Worm (Caenorhabditis elegans) whole organism, L2 larva: ENCODE data around the gene F40C5.2.

ENCODE experiments used
- C34F6.9 ChIP-seq: fragments of 150-350 bp; optimal IDR thresholded peaks from 2 replicates; lab custom pipeline; 2014; ENCODE audit warnings: missing biosample characterization, missing genetic modification characterization
- F13H6.1 ChIP-seq: sonication (generic microtip); optimal IDR thresholded peaks from 2 replicates; lab custom pipeline; 2016; ENCODE audit warnings: missing genetic modification characterization, missing compliant biosample characterization
- ama-1 ChIP-seq: fragments of 150-350 bp; optimal IDR thresholded peaks from 2 replicates; lab custom pipeline; 2018; ENCODE audit warnings: inconsistent platforms
- ceh-16 ChIP-seq: fragments of 150-350 bp; optimal IDR thresholded peaks from 2 replicates; lab custom pipeline; 2014; ENCODE audit warnings: missing biosample characterization, missing genetic modification characterization
- crh-2 ChIP-seq: sonication (generic microtip); optimal IDR thresholded peaks from 2 replicates; lab custom pipeline; 2017; ENCODE audit warnings: missing biosample characterization, missing genetic modification characterization
- egl-27 ChIP-seq: sonication (generic microtip); optimal IDR thresholded peaks from 3 replicates; lab custom pipeline; 2017; ENCODE audit warnings: missing biosample characterization, missing genetic modification reagents, missing genetic modification characterization
- elt-1 ChIP-seq: fragments of 150-350 bp; optimal IDR thresholded peaks from 2 replicates; lab custom pipeline; 2014; ENCODE audit warnings: missing biosample characterization, missing genetic modification characterization
- elt-3 ChIP-seq: sonication (generic microtip); optimal IDR thresholded peaks from 2 replicates; lab custom pipeline; 2017; ENCODE audit warnings: missing biosample characterization, missing genetic modification characterization
- fos-1 ChIP-seq: fragments of 150-350 bp; optimal IDR thresholded peaks from 2 replicates; lab custom pipeline; 2014; ENCODE audit warnings: missing biosample characterization, missing genetic modification characterization
- gmeb-1 ChIP-seq: fragments of 150-350 bp; optimal IDR thresholded peaks from 2 replicates; lab custom pipeline; 2014; ENCODE audit warnings: missing biosample characterization, missing genetic modification characterization
- lin-11 ChIP-seq: fragments of 150-350 bp; sonication (generic microtip); optimal IDR thresholded peaks from 2 replicates; lab custom pipeline; 2014; ENCODE audit warnings: missing biosample characterization, missing genetic modification characterization, inconsistent platforms, mixed read lengths
- lin-13 ChIP-seq: fragments of 150-350 bp; optimal IDR thresholded peaks from 2 replicates; lab custom pipeline; 2014; ENCODE audit warnings: missing biosample characterization, missing genetic modification reagents, missing genetic modification characterization
- lin-39 ChIP-seq: fragments of 150-350 bp; optimal IDR thresholded peaks from 2 replicates; lab custom pipeline; 2014; ENCODE audit warnings: missing biosample characterization, missing genetic modification reagents, missing genetic modification characterization
- lsy-2 ChIP-seq, 2 experiments: fragments of 150-350 bp in 1 of 2; sonication (generic microtip) in 1 of 2; optimal IDR thresholded peaks; 2 replicates each; lab custom pipeline; 2014 to 2017; ENCODE audit warnings: missing biosample characterization in 2 of 2, missing genetic modification characterization in 2 of 2
- mbf-1 ChIP-seq: sonication (generic microtip); optimal IDR thresholded peaks from 2 replicates; lab custom pipeline; 2017; ENCODE audit warnings: missing biosample characterization, missing genetic modification characterization
- nhr-11 ChIP-seq: fragments of 150-350 bp; optimal IDR thresholded peaks from 2 replicates; lab custom pipeline; 2014; ENCODE audit warnings: missing biosample characterization, missing genetic modification characterization
- nhr-129 ChIP-seq: fragments of 150-350 bp; optimal IDR thresholded peaks from 2 replicates; lab custom pipeline; 2014; ENCODE audit warnings: missing biosample characterization, missing genetic modification characterization
- nhr-237 ChIP-seq: fragments of 150-350 bp; optimal IDR thresholded peaks from 2 replicates; lab custom pipeline; 2014; ENCODE audit warnings: missing biosample characterization, missing genetic modification characterization
- nhr-25 ChIP-seq: fragments of 150-350 bp; sonication (generic microtip); optimal IDR thresholded peaks from 3 replicates; lab custom pipeline; 2014; ENCODE audit warnings: missing biosample characterization, missing genetic modification characterization
- nhr-6 ChIP-seq: fragments of 150-350 bp; optimal IDR thresholded peaks from 2 replicates; lab custom pipeline; 2014; ENCODE audit warnings: missing biosample characterization, missing genetic modification characterization
- nhr-77 ChIP-seq: fragments of 150-350 bp; optimal IDR thresholded peaks from 2 replicates; lab custom pipeline; 2014; ENCODE audit warnings: missing biosample characterization, missing genetic modification characterization
- peb-1 ChIP-seq: fragments of 150-350 bp; optimal IDR thresholded peaks from 2 replicates; lab custom pipeline; 2014; ENCODE audit warnings: missing biosample characterization, missing genetic modification characterization
- skn-1 ChIP-seq: sonication (generic microtip); optimal IDR thresholded peaks from 2 replicates; lab custom pipeline; 2017; ENCODE audit warnings: missing biosample characterization, missing genetic modification characterization
- sma-9 ChIP-seq, 2 experiments: fragments of 150-350 bp in 1 of 2; sonication (generic microtip) in 1 of 2; optimal IDR thresholded peaks; 2 replicates each; lab custom pipeline; 2014 to 2016; ENCODE audit warnings: missing genetic modification characterization in 2 of 2, mild to moderate bottlenecking in 1 of 2, missing biosample characterization in 1 of 2, missing compliant biosample characterization in 1 of 2, missing genetic modification reagents in 1 of 2, moderate library complexity in 1 of 2
- unc-55 ChIP-seq: fragments of 150-350 bp; sonication (generic microtip); optimal IDR thresholded peaks from 3 replicates; lab custom pipeline; 2014; ENCODE audit warnings: missing biosample characterization, missing genetic modification reagents, missing genetic modification characterization
- unc-62 ChIP-seq: fragments of 150-350 bp; optimal IDR thresholded peaks from 2 replicates; lab custom pipeline; 2014; ENCODE audit warnings: missing biosample characterization, missing genetic modification reagents, missing genetic modification characterization
- ztf-1 ChIP-seq: fragments of 200-800 bp; sonication (Bioruptor generic); conservative IDR thresholded peaks from 2 replicates; pipeline ENCODE4 v1.3.6; 2022; ENCODE audit warnings: missing genetic modification characterization, missing compliant biosample characterization
- ztf-11 ChIP-seq: sonication (generic microtip); optimal IDR thresholded peaks from 2 replicates; lab custom pipeline; 2017; ENCODE audit warnings: missing biosample characterization, missing genetic modification characterization
- ztf-4 ChIP-seq: fragments of 150-350 bp; optimal IDR thresholded peaks from 2 replicates; lab custom pipeline; 2014; ENCODE audit warnings: missing biosample characterization, missing genetic modification characterization

F40C5.2 gene

ce11 chrV:3580385-3580784 is 9.6 kb downstream of the F40C5.2 start:
- TF ChIP-seq fos-1 (tag; lab: Kevin White, UChicago) (peak; percentile 51), crh-2 (no peak)

ce11 chrV:3581034-3581433 is 10.2 kb downstream of the F40C5.2 start:
- TF ChIP-seq sma-9 (GFP tag; optimal IDR thresholded peaks at IDR 0.05; lab: Kevin White, UChicago) (no peak), sma-9 (tag; optimal IDR thresholded peaks at IDR 0.05; lab: Kevin White, UChicago) (no peak), nhr-129 (tag; lab: Kevin White, UChicago) (peak; percentile 11)

- TF ChIP-seq lin-39 (tag; lab: Kevin White, UChicago) = no peak
- TF ChIP-seq nhr-77 (tag; lab: Kevin White, UChicago) = no peak
- no peak for TF ChIP-seq C34F6.9 (tag; lab: Kevin White, UChicago)
- TF ChIP-seq elt-1 (tag; lab: Kevin White, UChicago) = no peak
Measured at ce11 chrV:3581643-3582042, 10.8 kb downstream of the F40C5.2 start.

ce11 chrV:3582086-3582485 is 11.3 kb downstream of the F40C5.2 start:
- TF ChIP-seq sma-9 (GFP tag; optimal IDR thresholded peaks at IDR 0.05; lab: Kevin White, UChicago) (peak; percentile 21), sma-9 (tag; optimal IDR thresholded peaks at IDR 0.05; lab: Kevin White, UChicago) (no peak), lin-13 (GFP tag; lab: Kevin White, UChicago) (no peak)

- no peak for TF ChIP-seq sma-9 (GFP tag; optimal IDR thresholded peaks at IDR 0.05; lab: Kevin White, UChicago)
- TF ChIP-seq sma-9 (tag; optimal IDR thresholded peaks at IDR 0.05; lab: Kevin White, UChicago) = no peak
- TF ChIP-seq skn-1 (tag; lab: Kevin White, UChicago) = no peak
- no peak for TF ChIP-seq egl-27 (tag; lab: Kevin White, UChicago)
- TF ChIP-seq crh-2 = no peak
- TF ChIP-seq C34F6.9 (tag; lab: Kevin White, UChicago) = no peak
- TF ChIP-seq nhr-11 (tag; lab: Kevin White, UChicago) = no peak
- no peak for TF ChIP-seq ztf-4 (tag; lab: Kevin White, UChicago)
- TF ChIP-seq unc-62 (GFP tag; lab: Kevin White, UChicago) = no peak
- no peak for TF ChIP-seq F13H6.1 (tag; lab: Kevin White, UChicago)
- no peak for TF ChIP-seq nhr-6
- TF ChIP-seq mbf-1 (tag; lab: Kevin White, UChicago) = no peak
- TF ChIP-seq ceh-16 = no peak
- no peak for TF ChIP-seq lin-11
- no peak for TF ChIP-seq gmeb-1 (tag; lab: Kevin White, UChicago)
- no peak for TF ChIP-seq ama-1 (lab: Kevin White, UChicago)
Measured at ce11 chrV:3582671-3583070, 11.9 kb downstream of the F40C5.2 start.

ce11 chrV:3583622-3584021 is 12.8 kb downstream of the F40C5.2 start:
- TF ChIP-seq elt-3 = no peak
- no peak for TF ChIP-seq nhr-25 (tag; lab: Kevin White, UChicago)
- no peak for TF ChIP-seq ama-1 (lab: Kevin White, UChicago)

- TF ChIP-seq peb-1 (no peak), ztf-11 (tag; lab: Kevin White, UChicago) (no peak), ceh-16 (no peak), skn-1 (tag; lab: Kevin White, UChicago) (no peak), nhr-237 (tag; lab: Kevin White, UChicago) (no peak), nhr-6 (no peak), F13H6.1 (tag; lab: Kevin White, UChicago) (no peak)
- TF ChIP-seq, all 48 proteins: peak for 0
Measured at ce11 chrV:3585011-3585410, 14.2 kb downstream of the F40C5.2 start.

- TF ChIP-seq nhr-129 (tag; lab: Kevin White, UChicago) (peak; percentile 34), lsy-2 (tag; optimal IDR thresholded peaks at IDR 0.05; lab: Kevin White, UChicago) (peak in 1 of 2 experiments; percentile 27), unc-55 (peak; percentile 42), fos-1 (tag; lab: Kevin White, UChicago) (no peak), sma-9 (GFP tag; optimal IDR thresholded peaks at IDR 0.05; lab: Kevin White, UChicago) (peak; percentile 6), sma-9 (tag; optimal IDR thresholded peaks at IDR 0.05; lab: Kevin White, UChicago) (no peak), egl-27 (tag; lab: Kevin White, UChicago) (no peak), mbf-1 (tag; lab: Kevin White, UChicago) (no peak), C34F6.9 (tag; lab: Kevin White, UChicago) (peak; percentile 40), elt-3 (no peak), ztf-1 (GFP tag; lab: Robert Waterston, UW) (no peak)
Measured at ce11 chrV:3586014-3586689, 15.4 kb downstream of the F40C5.2 start, which contains the start of the genes rpl-11.1 and T22F3.2. rpl-11.1 (minus strand) TSS chrV:3586064. T22F3.2 (plus strand) TSS chrV:3586639.
